Worm (Caenorhabditis elegans) whole organism, young adult: ENCODE results near the gene W09B6.4.

Experiments used
- F55B11.4 ChIP-seq: sonication (generic microtip); optimal IDR thresholded peaks from 2 replicates; lab custom pipeline; 2016; ENCODE audit warnings: missing compliant biosample characterization, missing genetic modification characterization, borderline replicate concordance; ENCODE audit not compliant: insufficient read depth
- K11D2.4 ChIP-seq: fragments of 200-800 bp; sonication (Bioruptor generic); IDR thresholded peaks from 2 replicates; pipeline ENCODE4 v1.3.6; 2022; ENCODE audit warnings: missing genetic modification reagents, missing genetic modification characterization, missing compliant biosample characterization
- Y53G8AR.9 ChIP-seq: fragments of 200-800 bp; sonication (Bioruptor generic); conservative IDR thresholded peaks from 2 replicates; pipeline ENCODE4 v1.3.6; 2022; ENCODE audit warnings: missing genetic modification reagents, missing genetic modification characterization, missing compliant biosample characterization
- aptf-2 ChIP-seq: fragments of 200-800 bp; sonication (Bioruptor generic); conservative IDR thresholded peaks from 2 replicates; pipeline ENCODE4 v1.3.6; 2022; ENCODE audit warnings: missing genetic modification reagents, missing genetic modification characterization, missing compliant biosample characterization
- attf-5 ChIP-seq: fragments of 200-800 bp; sonication (Bioruptor generic); optimal IDR thresholded peaks from 2 replicates; lab custom pipeline; 2018; ENCODE audit warnings: mild to moderate bottlenecking, missing genetic modification characterization, missing compliant biosample characterization
- dpff-1 ChIP-seq: sonication (generic microtip); optimal IDR thresholded peaks from 2 replicates; lab custom pipeline; 2017; ENCODE audit warnings: mild to moderate bottlenecking, missing genetic modification characterization, missing compliant biosample characterization
- egl-18 ChIP-seq: fragments of 200-800 bp; sonication (Bioruptor generic); IDR thresholded peaks from 2 replicates; pipeline ENCODE4 v1.3.6; 2022; ENCODE audit warnings: missing genetic modification reagents, missing genetic modification characterization, missing compliant biosample characterization
- madf-10 ChIP-seq: sonication (generic microtip); optimal IDR thresholded peaks from 2 replicates; lab custom pipeline; 2016; ENCODE audit warnings: mild to moderate bottlenecking, missing genetic modification characterization, missing compliant biosample characterization
- nhr-90 ChIP-seq: sonication (generic microtip); optimal IDR thresholded peaks from 2 replicates; lab custom pipeline; 2016; ENCODE audit warnings: missing genotype, mild to moderate bottlenecking, missing genetic modification characterization, missing compliant biosample characterization
- rcor-1 ChIP-seq: fragments of 200-800 bp; sonication (Bioruptor generic); IDR thresholded peaks from 2 replicates; pipeline ENCODE4 v1.3.6; 2022; ENCODE audit warnings: missing genetic modification reagents, missing genetic modification characterization, missing compliant biosample characterization
- rpc-1 ChIP-seq, 2 experiments: fragments of 150-350 bp in 1 of 2; sonication (generic microtip) in 1 of 2; optimal IDR thresholded peaks; 2 replicates each; lab custom pipeline; 2014 to 2018; ENCODE audit warnings: missing biosample characterization in 1 of 2, missing genetic modification characterization in 1 of 2, missing genetic modification reagents in 1 of 2, missing genotype in 1 of 2
- tlf-1 ChIP-seq: fragments of 200-800 bp; sonication (Bioruptor generic); optimal IDR thresholded peaks from 2 replicates; lab custom pipeline; 2018; ENCODE audit warnings: mild to moderate bottlenecking, missing genetic modification characterization, missing compliant biosample characterization
- ztf-18 ChIP-seq: sonication (generic microtip); optimal IDR thresholded peaks from 2 replicates; lab custom pipeline; 2016; ENCODE audit warnings: missing genotype, mild to moderate bottlenecking, missing genetic modification characterization, missing compliant biosample characterization

- TF ChIP-seq rpc-1 (optimal IDR thresholded peaks at IDR 0.05; lab: Kevin White, UChicago), result no peak
- TF ChIP-seq rpc-1 (tag; optimal IDR thresholded peaks at IDR 0.05; lab: Kevin White, UChicago), result no peak
- no peak for TF ChIP-seq Y53G8AR.9 (GFP tag; lab: Robert Waterston, UW)
- no peak for TF ChIP-seq attf-5 (GFP tag; lab: Kevin White, UChicago)
- no peak for TF ChIP-seq F55B11.4
- TF ChIP-seq tlf-1 (GFP tag; lab: Kevin White, UChicago), result no peak
- TF ChIP-seq ztf-18, result no peak
- no peak for TF ChIP-seq madf-10 (tag; lab: Kevin White, UChicago)
- no peak for TF ChIP-seq aptf-2 (GFP tag; lab: Robert Waterston, UW)
- TF ChIP-seq nhr-90 (tag; lab: Kevin White, UChicago), result no peak
- TF ChIP-seq egl-18 (GFP tag; lab: Robert Waterston, UW), result no peak
- TF ChIP-seq K11D2.4 (GFP tag; lab: Robert Waterston, UW), result no peak
- TF ChIP-seq dpff-1 (tag; lab: Kevin White, UChicago), result no peak
- TF ChIP-seq rcor-1 (GFP tag; lab: Robert Waterston, UW), result no peak
Observed at ce11 chrII:1170842-1171241, 30.2 kb upstream of the W09B6.4 start.
